Fruit fly (Drosophila melanogaster): ENCODE measurements around the gene robo2.
A peak's percentile ranks its signal among the peaks of the same experiment; 100 is the strongest.

Gene robo2

DNA sequence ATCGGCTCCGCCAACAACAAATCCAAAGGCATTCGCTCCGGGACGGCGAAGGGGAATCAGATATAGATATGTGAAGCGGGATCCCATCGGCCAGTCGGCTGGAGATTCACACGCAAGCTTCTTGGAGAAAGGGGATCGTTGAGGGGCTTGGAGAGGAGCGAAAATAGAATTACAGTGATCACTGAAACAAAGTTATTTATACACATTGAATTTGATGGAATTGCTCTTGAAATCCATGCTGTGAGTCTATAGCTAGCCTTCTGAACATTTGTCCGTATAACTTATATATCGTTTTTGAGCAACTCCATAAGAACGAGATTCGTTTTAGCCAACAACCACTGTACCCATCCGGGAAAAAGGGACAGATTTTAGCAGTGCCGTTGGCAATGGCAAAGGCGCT, 4.6 kb upstream of the robo2 start (continued):
- TF ChIP-seq Jarid2 (GFP tag; optimal IDR thresholded peaks at IDR 0.05) (no peak), CG6854 (GFP tag; optimal IDR thresholded peaks at IDR 0.05) (no peak), CrebB (tag; optimal IDR thresholded peaks at IDR 0.05) (no peak), ken (GFP tag; IDR thresholded peaks at IDR 0.05) (no peak), psq (GFP tag; optimal IDR thresholded peaks at IDR 0.05) (no peak), ems (GFP tag; optimal IDR thresholded peaks at IDR 0.05) (no peak), eve (GFP tag; optimal IDR thresholded peaks at IDR 0.05) (no peak), CG1233 (GFP tag; optimal IDR thresholded peaks at IDR 0.05) (no peak), CG12744 (GFP tag; optimal IDR thresholded peaks at IDR 0.05) (no peak), ind (GFP tag; optimal IDR thresholded peaks at IDR 0.05) (peak; percentile 45), Rx (GFP tag; IDR thresholded peaks at IDR 0.05) (peak; percentile 28; the same call in 1 of the 2 replicates), grau (tag; optimal IDR thresholded peaks at IDR 0.05) (peak; percentile 78), unc-4 (GFP tag; IDR thresholded peaks at IDR 0.05; ENCODE audit: partially characterized antibody) (no peak), CG6689 (GFP tag; IDR thresholded peaks at IDR 0.05) (no peak), tio (GFP tag; optimal IDR thresholded peaks at IDR 0.05) (no peak), emc (GFP tag; optimal IDR thresholded peaks at IDR 0.05) (no peak), Spps (tag; optimal IDR thresholded peaks at IDR 0.05) (no peak), dpn (GFP tag; optimal IDR thresholded peaks at IDR 0.05) (peak in 1 of 2 experiments; percentile 27), dimm (GFP tag; IDR thresholded peaks at IDR 0.05) (0 out of 2 replicates have a peak, but pooled peaks have one; percentile 47), CG3838 (GFP tag; optimal IDR thresholded peaks at IDR 0.05) (no peak), B-H1 (GFP tag; IDR thresholded peaks at IDR 0.05) (no peak), z (GFP tag; IDR thresholded peaks at IDR 0.05) (no peak), hth (optimal IDR thresholded peaks at IDR 0.05) (no peak), nerfin-1 (tag; optimal IDR thresholded peaks at IDR 0.05) (no peak), Poxn (GFP tag; IDR thresholded peaks at IDR 0.05) (no peak), ewg (GFP tag; optimal IDR thresholded peaks at IDR 0.05) (peak; percentile 41), Ets65A (GFP tag) (peak; percentile 37), seq (GFP tag; IDR thresholded peaks at IDR 0.05) (no peak), stwl (tag; optimal IDR thresholded peaks at IDR 0.05) (no peak), Stat92E (GFP tag; optimal IDR thresholded peaks at IDR 0.05) (no peak), zf30C (GFP tag; optimal IDR thresholded peaks at IDR 0.05) (no peak), ara (GFP tag; IDR thresholded peaks at IDR 0.05) (peak; percentile 48; the same call in 1 of the 2 replicates), org-1 (GFP tag; optimal IDR thresholded peaks at IDR 0.05) (no peak), B-H2 (GFP tag; optimal IDR thresholded peaks at IDR 0.05) (no peak), bigmax (GFP tag; optimal IDR thresholded peaks at IDR 0.05) (no peak), vvl (GFP tag; IDR thresholded peaks at IDR 0.05) (peak; percentile 47), CG11504 (tag; optimal IDR thresholded peaks at IDR 0.05) (peak; percentile 6), eyg (GFP tag; optimal IDR thresholded peaks at IDR 0.05) (no peak), Bdp1 (GFP tag; optimal IDR thresholded peaks at IDR 0.05) (peak; percentile 33), lilli (GFP tag; optimal IDR thresholded peaks at IDR 0.05) (peak; percentile 30), bab2 (GFP tag; optimal IDR thresholded peaks at IDR 0.05) (no peak), CG2678 (tag; optimal IDR thresholded peaks at IDR 0.05) (peak; percentile 30), CG31365 (tag; optimal IDR thresholded peaks at IDR 0.05) (no peak), Lim3 (GFP tag; IDR thresholded peaks at IDR 0.05) (peak; percentile 50; the same call in 1 of the 2 replicates), CG8924 (tag; optimal IDR thresholded peaks at IDR 0.05) (peak; percentile 39), HLH4C (GFP tag; IDR thresholded peaks at IDR 0.05; ENCODE audit: partially characterized antibody) (no peak), CG1603 (tag; optimal IDR thresholded peaks at IDR 0.05) (peak; percentile 83), Atf6 (GFP tag; IDR thresholded peaks at IDR 0.05) (no peak), fd96Cb (tag; optimal IDR thresholded peaks at IDR 0.05) (no peak), lmd (GFP tag; IDR thresholded peaks at IDR 0.05) (0 out of 2 replicates have a peak, but pooled peaks have one; percentile 22), Hmx (GFP tag; optimal IDR thresholded peaks at IDR 0.05) (no peak), CG2889 (GFP tag; IDR thresholded peaks at IDR 0.05) (peak; percentile 46; the same call in 1 of the 3 replicates)
